Worm (Caenorhabditis elegans) whole organism, L3 larva: ENCODE measurements around the gene cam-1.

Experiments used
- daf-12 ChIP-seq: fragments of 150-350 bp; optimal IDR thresholded peaks from 2 replicates; lab custom pipeline; 2014; ENCODE audit warnings: missing biosample characterization, missing genetic modification reagents, missing genetic modification characterization
- snpc-4 ChIP-seq: fragments of 150-350 bp; optimal IDR thresholded peaks from 2 replicates; lab custom pipeline; 2014; ENCODE audit warnings: missing biosample characterization, missing genetic modification characterization

ce11 chrII:9313335-9313734, 3.2 kb upstream of the cam-1 start:
- TF ChIP-seq snpc-4 (tag; lab: Kevin White, UChicago) (no peak), daf-12 (tag; lab: Kevin White, UChicago) (no peak)
